Fruit fly (Drosophila melanogaster): ENCODE results near the gene Tim8.

- no peak for TF ChIP-seq CG9705 (GFP tag; optimal IDR thresholded peaks at IDR 0.05)
- TF ChIP-seq Rel (GFP tag; optimal IDR thresholded peaks at IDR 0.05), result no peak
- no peak for TF ChIP-seq Rel (tag; optimal IDR thresholded peaks at IDR 0.05)
- TF ChIP-seq OdsH (GFP tag; optimal IDR thresholded peaks at IDR 0.05), result no peak
- TF ChIP-seq GATAd (GFP tag; optimal IDR thresholded peaks at IDR 0.05), result no peak
- no peak for TF ChIP-seq rgr (GFP tag; optimal IDR thresholded peaks at IDR 0.05)
- TF ChIP-seq h (GFP tag; optimal IDR thresholded peaks at IDR 0.05), result no peak
- TF ChIP-seq Dif (GFP tag; optimal IDR thresholded peaks at IDR 0.05; ENCODE audit: partially characterized antibody), result no peak
- TF ChIP-seq Myc (optimal IDR thresholded peaks at IDR 0.05), result no peak
- TF ChIP-seq br (GFP tag; optimal IDR thresholded peaks at IDR 0.05), result no peak
- TF ChIP-seq ey (GFP tag; optimal IDR thresholded peaks at IDR 0.05), result no peak
- no peak for TF ChIP-seq HLH106 (tag; optimal IDR thresholded peaks at IDR 0.05)
- no peak for TF ChIP-seq Hr78 (GFP tag; optimal IDR thresholded peaks at IDR 0.05)
- TF ChIP-seq sage (GFP tag; optimal IDR thresholded peaks at IDR 0.05), result no peak
- TF ChIP-seq pan (optimal IDR thresholded peaks at IDR 0.05), result no peak
These were observed 12.5 kb upstream of the Tim8 start, which contains the start of gene dsh for dm6 chrX:11355708-11356174.

All from whole organism, wandering third instar larva.